Worm (Caenorhabditis elegans) whole organism, young adult: ENCODE measurements around the gene C47E12.12.

Source experiments
- F37B4.10 ChIP-seq: fragments of 200-800 bp; sonication (Bioruptor generic); IDR thresholded peaks from 2 replicates; pipeline ENCODE4 v1.3.6; 2022; ENCODE audit warnings: missing genetic modification characterization, missing compliant biosample characterization
- F55B11.4 ChIP-seq: sonication (generic microtip); optimal IDR thresholded peaks from 2 replicates; lab custom pipeline; 2016; ENCODE audit warnings: missing compliant biosample characterization, missing genetic modification characterization, borderline replicate concordance; ENCODE audit not compliant: insufficient read depth
- K11D2.4 ChIP-seq: fragments of 200-800 bp; sonication (Bioruptor generic); IDR thresholded peaks from 2 replicates; pipeline ENCODE4 v1.3.6; 2022; ENCODE audit warnings: missing genetic modification reagents, missing genetic modification characterization, missing compliant biosample characterization
- Y53G8AR.9 ChIP-seq: fragments of 200-800 bp; sonication (Bioruptor generic); conservative IDR thresholded peaks from 2 replicates; pipeline ENCODE4 v1.3.6; 2022; ENCODE audit warnings: missing genetic modification reagents, missing genetic modification characterization, missing compliant biosample characterization
- akir-1 ChIP-seq: fragments of 200-800 bp; sonication (Bioruptor generic); optimal IDR thresholded peaks from 2 replicates; lab custom pipeline; 2018; ENCODE audit warnings: mild to moderate bottlenecking, missing genetic modification characterization, moderate library complexity, missing compliant biosample characterization
- aptf-2 ChIP-seq: fragments of 200-800 bp; sonication (Bioruptor generic); conservative IDR thresholded peaks from 2 replicates; pipeline ENCODE4 v1.3.6; 2022; ENCODE audit warnings: missing genetic modification reagents, missing genetic modification characterization, missing compliant biosample characterization
- atf-7 ChIP-seq: sonication (generic microtip); optimal IDR thresholded peaks from 2 replicates; lab custom pipeline; 2017; ENCODE audit warnings: mild to moderate bottlenecking, missing genetic modification characterization, missing compliant biosample characterization
- attf-6 ChIP-seq: fragments of 200-800 bp; sonication (Bioruptor generic); IDR thresholded peaks from 2 replicates; pipeline ENCODE4 v1.3.6; 2022; ENCODE audit warnings: missing genetic modification reagents, missing genetic modification characterization, missing compliant biosample characterization
- cebp-1 ChIP-seq, 2 experiments: fragments of 200-800 bp in 1 of 2; sonication (Bioruptor generic) in 1 of 2; sonication (generic microtip) in 1 of 2; IDR thresholded peaks in 1 of 2; optimal IDR thresholded peaks in 1 of 2; 2 replicates each; pipeline versions ENCODE4 v1.3.6 to Lab custom; 2017 to 2022; ENCODE audit warnings: missing compliant biosample characterization in 2 of 2, missing genetic modification characterization in 2 of 2, mild to moderate bottlenecking in 1 of 2, missing genetic modification reagents in 1 of 2, moderate library complexity in 1 of 2
- ceh-100 ChIP-seq: fragments of 200-800 bp; sonication (Bioruptor generic); IDR thresholded peaks from 2 replicates; pipeline ENCODE4 v1.3.6; 2022; ENCODE audit warnings: missing genetic modification reagents, missing genetic modification characterization, missing compliant biosample characterization
- ceh-27 ChIP-seq: fragments of 200-800 bp; sonication (Bioruptor generic); optimal IDR thresholded peaks from 2 replicates; lab custom pipeline; 2018; ENCODE audit warnings: mild to moderate bottlenecking, missing genetic modification characterization, moderate library complexity, missing compliant biosample characterization
- dpff-1 ChIP-seq: sonication (generic microtip); optimal IDR thresholded peaks from 2 replicates; lab custom pipeline; 2017; ENCODE audit warnings: mild to moderate bottlenecking, missing genetic modification characterization, missing compliant biosample characterization
- dpl-1 ChIP-seq: fragments of 150-350 bp; optimal IDR thresholded peaks from 2 replicates; lab custom pipeline; 2014; ENCODE audit warnings: missing biosample characterization, missing genetic modification reagents, missing genetic modification characterization
- gei-17 ChIP-seq: fragments of 200-800 bp; sonication (Bioruptor generic); optimal IDR thresholded peaks from 2 replicates; lab custom pipeline; 2018; ENCODE audit warnings: mild to moderate bottlenecking, missing genetic modification characterization, missing compliant biosample characterization
- hmg-1.2 ChIP-seq: fragments of 200-800 bp; sonication (Bioruptor generic); IDR thresholded peaks from 2 replicates; pipeline ENCODE4 v1.3.6; 2022; ENCODE audit warnings: missing genetic modification reagents, missing genetic modification characterization, missing compliant biosample characterization
- let-526 ChIP-seq: fragments of 200-800 bp; sonication (Bioruptor generic); IDR thresholded peaks from 2 replicates; pipeline ENCODE4 v1.3.6; 2022; ENCODE audit warnings: missing genetic modification reagents, missing genetic modification characterization, missing compliant biosample characterization
- lin-40 ChIP-seq: sonication (generic microtip); optimal IDR thresholded peaks from 2 replicates; lab custom pipeline; 2016; ENCODE audit warnings: missing genetic modification characterization, mild to moderate bottlenecking, missing compliant biosample characterization, missing genotype, missing genetic modification reagents
- lsl-1 ChIP-seq: fragments of 200-800 bp; sonication (Bioruptor generic); optimal IDR thresholded peaks from 2 replicates; lab custom pipeline; 2018; ENCODE audit warnings: mild to moderate bottlenecking, missing genetic modification characterization, moderate library complexity, missing compliant biosample characterization
- mcd-1 ChIP-seq: fragments of 200-800 bp; sonication (Bioruptor generic); IDR thresholded peaks from 2 replicates; pipeline ENCODE4 v1.3.6; 2022; ENCODE audit warnings: missing genetic modification reagents, missing genetic modification characterization, missing compliant biosample characterization
- mel-28 ChIP-seq: sonication (generic microtip); optimal IDR thresholded peaks from 2 replicates; lab custom pipeline; 2016; ENCODE audit warnings: borderline replicate concordance, mild to moderate bottlenecking, missing genetic modification characterization, missing compliant biosample characterization
- nhr-179 ChIP-seq: sonication (generic microtip); optimal IDR thresholded peaks from 2 replicates; lab custom pipeline; 2016; ENCODE audit warnings: mild to moderate bottlenecking, missing genetic modification characterization, missing compliant biosample characterization
- nhr-27 ChIP-seq: fragments of 200-800 bp; sonication (Bioruptor generic); optimal IDR thresholded peaks from 2 replicates; lab custom pipeline; 2018; ENCODE audit warnings: mild to moderate bottlenecking, missing genetic modification characterization, moderate library complexity, missing compliant biosample characterization
- nhr-80 ChIP-seq: sonication (generic microtip); optimal IDR thresholded peaks from 2 replicates; lab custom pipeline; 2016; ENCODE audit warnings: missing genetic modification characterization, missing compliant biosample characterization
- rcor-1 ChIP-seq: fragments of 200-800 bp; sonication (Bioruptor generic); IDR thresholded peaks from 2 replicates; pipeline ENCODE4 v1.3.6; 2022; ENCODE audit warnings: missing genetic modification reagents, missing genetic modification characterization, missing compliant biosample characterization
- snpc-3.4 ChIP-seq: sonication (generic microtip); optimal IDR thresholded peaks from 2 replicates; lab custom pipeline; 2017; ENCODE audit warnings: missing genetic modification characterization, mild to moderate bottlenecking, missing compliant biosample characterization, antibody characterized with exemption, moderate library complexity, missing genotype, missing genetic modification reagents
- snpc-4 ChIP-seq, 5 experiments: fragments of 150-350 bp in 1 of 5; sonication (generic microtip) in 4 of 5; optimal IDR thresholded peaks; 2 replicates each; lab custom pipeline; 2014 to 2018; ENCODE audit warnings: missing genetic modification characterization in 5 of 5, missing biosample characterization in 3 of 5, antibody characterized with exemption in 2 of 5, mild to moderate bottlenecking in 2 of 5, missing compliant biosample characterization in 2 of 5, missing genotype in 2 of 5, moderate library complexity in 2 of 5, missing genetic modification reagents in 1 of 5
- sptf-2 ChIP-seq: fragments of 200-800 bp; sonication (Bioruptor generic); optimal IDR thresholded peaks from 2 replicates; lab custom pipeline; 2018; ENCODE audit warnings: mild to moderate bottlenecking, missing genetic modification characterization, missing compliant biosample characterization
- ztf-25 ChIP-seq: fragments of 200-800 bp; sonication (Bioruptor generic); IDR thresholded peaks from 2 replicates; pipeline ENCODE4 v1.3.6; 2022; ENCODE audit warnings: missing genetic modification reagents, missing genetic modification characterization, missing compliant biosample characterization
- ztf-26 ChIP-seq: sonication (generic microtip); optimal IDR thresholded peaks from 2 replicates; lab custom pipeline; 2017; ENCODE audit warnings: missing genetic modification characterization, missing compliant biosample characterization
- ztf-28 ChIP-seq: fragments of 200-800 bp; sonication (Bioruptor generic); IDR thresholded peaks from 2 replicates; pipeline ENCODE4 v1.3.6; 2022; ENCODE audit warnings: missing genetic modification reagents, missing genetic modification characterization, missing compliant biosample characterization
- ztf-6 ChIP-seq: fragments of 200-800 bp; sonication (Bioruptor generic); IDR thresholded peaks from 2 replicates; pipeline ENCODE4 v1.3.6; 2022; ENCODE audit warnings: missing genetic modification reagents, missing genetic modification characterization, missing compliant biosample characterization

The C47E12.12 gene

DNA sequence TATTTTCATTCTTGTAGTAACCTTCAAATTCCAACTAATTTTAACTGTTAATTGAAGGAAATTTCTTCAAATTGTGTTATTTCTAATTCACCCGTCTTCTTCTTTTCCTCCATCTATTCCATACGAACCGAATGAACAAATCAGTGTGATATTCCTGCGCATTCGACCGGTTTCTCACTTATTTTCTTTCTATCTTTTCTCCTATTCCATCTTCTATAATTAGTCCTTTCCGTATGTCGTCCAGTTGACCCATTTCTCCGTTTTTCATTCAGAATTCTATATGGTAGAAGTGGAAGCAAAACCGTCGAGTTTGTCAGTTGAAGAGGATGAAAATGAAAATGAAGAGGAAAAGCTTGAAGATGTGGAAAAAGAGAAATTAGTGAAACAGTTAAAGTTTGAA is 37.0 kb upstream of the C47E12.12 start, which contains the start of gene magu-4:
magu-4 (plus strand) TSS at position 218 of the 400 bp plus-strand sequence.
- no peak for TF ChIP-seq atf-7 (tag; lab: Kevin White, UChicago)
- TF ChIP-seq mel-28 (tag; lab: Kevin White, UChicago) = no peak
- no peak for TF ChIP-seq nhr-27 (tag; lab: Kevin White, UChicago)
- no peak for TF ChIP-seq ztf-6 (GFP tag; lab: Robert Waterston, UW)
- no peak for TF ChIP-seq rcor-1 (GFP tag; lab: Robert Waterston, UW)

DNA sequence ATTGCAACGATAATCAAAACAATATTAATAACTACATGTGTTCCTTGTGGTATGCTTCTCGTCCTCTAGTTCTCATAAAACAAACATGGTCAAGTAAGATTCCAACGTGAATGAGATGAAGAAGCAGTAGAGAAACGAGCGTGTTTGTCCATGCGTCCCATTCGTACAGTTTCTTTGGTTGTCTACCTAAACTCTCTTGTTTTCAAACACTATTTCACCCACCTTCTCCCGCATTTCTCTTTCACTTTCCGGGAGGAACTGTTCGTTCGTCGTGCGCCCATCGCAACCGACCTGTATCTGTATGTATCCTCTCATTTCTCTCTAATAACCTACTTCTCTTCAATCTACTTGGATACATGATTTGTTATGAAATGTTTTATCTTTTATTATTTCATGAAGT is 35.2 kb upstream of the C47E12.12 start:
- TF ChIP-seq nhr-80 (tag; lab: Kevin White, UChicago) (peak; percentile 26), lin-40 (no peak), let-526 (GFP tag; lab: Robert Waterston, UW) (no peak), F37B4.10 (no peak), K11D2.4 (GFP tag; lab: Robert Waterston, UW) (no peak), hmg-1.2 (GFP tag; lab: Robert Waterston, UW) (peak; percentile 54; the same call in 1 of the 2 replicates)
- TF ChIP-seq, all 124 proteins: peak for 2

DNA sequence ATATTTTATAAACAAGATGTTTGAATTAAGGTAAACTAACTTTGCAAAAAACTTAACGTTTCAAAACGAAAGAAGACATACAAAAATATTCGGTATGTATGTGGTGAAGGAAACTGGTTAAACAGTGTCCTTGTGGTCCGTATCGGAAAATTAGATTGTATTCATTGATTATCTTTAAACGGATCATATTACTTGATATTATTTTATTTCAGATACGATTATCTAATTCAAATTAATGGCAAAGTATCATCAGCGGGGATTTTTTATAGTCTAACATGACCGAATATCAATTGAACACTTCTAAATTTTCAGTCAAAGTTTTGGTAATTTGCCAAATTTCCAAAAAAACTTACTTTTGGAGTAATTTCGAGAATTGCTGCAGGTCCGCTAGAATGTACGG is 34.3 kb upstream of the C47E12.12 start, which contains the start of gene C47E12.13:
C47E12.13 (minus strand) TSS at position 101 of the 400 bp plus-strand sequence.
- TF ChIP-seq rcor-1 (GFP tag; lab: Robert Waterston, UW) (no peak), aptf-2 (GFP tag; lab: Robert Waterston, UW) (no peak), ztf-26 (tag; lab: Kevin White, UChicago) (no peak), Y53G8AR.9 (no peak), attf-6 (GFP tag; lab: Robert Waterston, UW) (no peak), F55B11.4 (tag; lab: Kevin White, UChicago) (no peak), atf-7 (tag; lab: Kevin White, UChicago) (no peak), sptf-2 (no peak)

DNA sequence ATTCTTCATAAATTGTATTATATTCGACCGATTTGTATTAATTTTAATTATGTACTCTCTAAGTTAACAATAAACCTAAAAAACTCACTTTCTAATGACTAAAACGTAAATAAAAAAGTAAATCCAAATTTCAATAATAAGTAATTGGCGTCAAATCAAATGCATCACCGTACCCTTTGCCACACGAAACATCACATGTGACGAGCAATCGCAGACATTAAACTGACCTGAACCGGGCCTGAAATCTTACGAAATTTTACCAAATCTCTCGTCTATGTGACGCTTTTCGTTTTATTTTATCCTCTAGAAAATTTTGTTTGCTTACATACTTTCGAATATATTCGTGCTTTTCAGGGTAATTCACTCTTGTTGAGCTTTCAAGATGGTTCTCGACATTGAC is 30.8 kb upstream of the C47E12.12 start, which contains the start of the genes C47E12.2 and sars-1:
C47E12.2 (minus strand) TSS at position 131 of the 400 bp plus-strand sequence.
sars-1 (plus strand) TSS at position 355 of the 400 bp plus-strand sequence.
- no peak for TF ChIP-seq gei-17 (GFP tag; lab: Kevin White, UChicago)
- TF ChIP-seq dpl-1 (GFP tag; lab: Kevin White, UChicago) = no peak
- no peak for TF ChIP-seq ztf-25 (GFP tag; lab: Robert Waterston, UW)
- no peak for TF ChIP-seq ceh-27
- no peak for TF ChIP-seq snpc-3.4 (tag; lab: Kevin White, UChicago)
- TF ChIP-seq ztf-28 (GFP tag; lab: Robert Waterston, UW) = no peak
- TF ChIP-seq nhr-179 (tag; lab: Kevin White, UChicago) = no peak
- TF ChIP-seq ceh-100 (GFP tag; lab: Robert Waterston, UW) = no peak
- peak; percentile 51 for TF ChIP-seq lsl-1 (GFP tag; lab: Kevin White, UChicago)
- TF ChIP-seq ztf-6 (GFP tag; lab: Robert Waterston, UW) = no peak
- TF ChIP-seq aptf-2 (GFP tag; lab: Robert Waterston, UW) = no peak
- no peak for TF ChIP-seq mcd-1 (GFP tag; lab: Robert Waterston, UW)
- TF ChIP-seq lin-40 = no peak
- TF ChIP-seq cebp-1 (GFP tag; IDR thresholded peaks at IDR 0.05; lab: Robert Waterston, UW) = no peak; the same call in 1 of the 2 replicates
- TF ChIP-seq cebp-1 (tag; optimal IDR thresholded peaks at IDR 0.05; lab: Kevin White, UChicago) = peak; percentile 73
- TF ChIP-seq attf-6 (GFP tag; lab: Robert Waterston, UW) = no peak
- no peak for TF ChIP-seq ztf-26 (tag; lab: Kevin White, UChicago)
- no peak for TF ChIP-seq akir-1 (GFP tag; lab: Kevin White, UChicago)
- no peak for TF ChIP-seq snpc-4 (GFP tag; optimal IDR thresholded peaks at IDR 0.05; lab: Kevin White, UChicago)
- TF ChIP-seq snpc-4 (tag; optimal IDR thresholded peaks at IDR 0.05; lab: Kevin White, UChicago) = peak in 1 of 4 experiments; percentile 16
- TF ChIP-seq dpff-1 (tag; lab: Kevin White, UChicago) = no peak
